Worm (Caenorhabditis elegans): Measurements from ENCODE around the gene znf-593.

znf-593 gene

ce11 chrIII:11938525-11938924 lies 20.0 kb upstream of the znf-593 start:
- TF ChIP-seq unc-62 (GFP tag; optimal IDR thresholded peaks at IDR 0.05 in 1 of 2) (peak in 1 of 2 experiments; percentile 91), unc-62 (tag; optimal IDR thresholded peaks at IDR 0.05) (no peak), aha-1 (tag) (peak; percentile 54), daf-16 (GFP tag; optimal IDR thresholded peaks at IDR 0.05) (no peak), daf-16 (tag; optimal IDR thresholded peaks at IDR 0.05) (no peak)

DNA sequence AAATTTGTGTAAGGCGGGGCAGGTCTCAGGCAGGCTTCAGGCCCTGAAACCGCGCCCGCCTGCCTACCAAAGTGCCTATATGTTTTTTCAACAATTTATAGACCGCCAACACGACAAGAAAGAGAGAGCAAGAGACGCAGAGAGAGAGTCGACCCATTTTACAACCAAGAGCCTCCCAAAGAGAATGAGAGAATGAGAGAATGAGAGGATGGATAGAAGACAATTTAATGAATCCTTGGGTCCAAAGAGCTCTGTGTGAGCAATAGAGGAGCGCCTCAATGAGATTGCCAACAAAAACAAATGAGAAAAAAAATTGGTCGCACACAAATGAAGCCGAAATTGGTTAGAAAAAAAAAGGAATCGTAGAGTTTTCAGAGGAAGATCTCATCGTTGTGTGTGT lies 19.4 kb upstream of the znf-593 start:
- TF ChIP-seq sdz-12 (GFP tag; optimal IDR thresholded peaks at IDR 0.05) (no peak), duxl-1 (tag; optimal IDR thresholded peaks at IDR 0.05; ENCODE audit: poor library complexity) (no peak), set-16 (GFP tag; IDR thresholded peaks at IDR 0.05) (no peak), Y5F2A.4 (GFP tag; optimal IDR thresholded peaks at IDR 0.05) (no peak), T26A8.4 (GFP tag; IDR thresholded peaks at IDR 0.05) (no peak), mxl-2 (GFP tag; conservative IDR thresholded peaks at IDR 0.05) (no peak), jun-1 (tag; optimal IDR thresholded peaks at IDR 0.05) (no peak), pqm-1 (tag; optimal IDR thresholded peaks at IDR 0.05) (no peak), nhr-42 (GFP tag; IDR thresholded peaks at IDR 0.05) (no peak), fos-1 (tag; optimal IDR thresholded peaks at IDR 0.05) (no peak), F49E8.2 (tag; optimal IDR thresholded peaks at IDR 0.05; ENCODE audit: borderline replicate concordance) (no peak), lin-1 (GFP tag; IDR thresholded peaks at IDR 0.05) (no peak), nhr-10 (tag; optimal IDR thresholded peaks at IDR 0.05) (no peak), saeg-2 (GFP tag; IDR thresholded peaks at IDR 0.05) (no peak), hif-1 (tag; optimal IDR thresholded peaks at IDR 0.05) (no peak), lim-7 (GFP tag; IDR thresholded peaks at IDR 0.05) (no peak), spr-3 (GFP tag; optimal IDR thresholded peaks at IDR 0.05) (no peak), F26F4.8 (GFP tag; conservative IDR thresholded peaks at IDR 0.05) (no peak)

DNA sequence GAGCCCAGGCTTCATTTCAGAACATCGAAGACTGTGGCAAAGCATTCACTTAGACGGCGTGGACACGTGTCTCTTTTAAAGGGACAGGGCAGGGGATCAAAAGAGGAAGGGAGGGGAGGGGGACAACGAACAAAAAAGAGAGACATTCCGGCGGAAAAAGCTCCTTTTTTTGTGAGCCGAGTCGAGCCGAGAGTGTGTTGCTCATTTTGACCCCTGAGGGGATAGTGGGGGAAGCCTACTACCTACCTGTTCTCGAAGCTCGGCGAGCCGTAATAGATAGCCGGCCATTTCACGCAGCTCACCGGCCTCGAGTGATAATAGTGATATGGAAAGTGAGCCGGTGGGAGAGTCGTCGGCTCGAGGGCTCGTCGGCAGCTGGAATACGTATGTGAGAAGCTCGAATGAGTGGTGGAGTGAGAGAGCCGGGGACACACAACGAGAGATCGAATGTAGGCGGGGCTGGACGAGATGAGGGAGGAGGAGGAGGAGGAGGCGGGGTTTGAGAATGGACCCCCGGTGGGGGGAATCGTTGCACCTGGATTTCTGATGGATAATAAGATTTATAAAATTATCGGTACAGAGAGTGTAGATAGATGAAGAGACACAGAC lies 18.3 kb upstream of the znf-593 start:
- peak; percentile 86 for TF ChIP-seq set-16 (GFP tag; IDR thresholded peaks at IDR 0.05)
- no peak for TF ChIP-seq Y75B8A.6 (GFP tag; IDR thresholded peaks at IDR 0.05)
- no peak for TF ChIP-seq mxl-2 (GFP tag; conservative IDR thresholded peaks at IDR 0.05)
- peak in 1 of 2 experiments; percentile 53 for TF ChIP-seq unc-62 (GFP tag; optimal IDR thresholded peaks at IDR 0.05 in 1 of 2)
- TF ChIP-seq unc-62 (tag; optimal IDR thresholded peaks at IDR 0.05), result no peak
- TF ChIP-seq nhr-41 (GFP tag; IDR thresholded peaks at IDR 0.05), result no peak

ce11 chrIII:11935948-11936280 lies 17.4 kb upstream of the znf-593 start:
- TF ChIP-seq mdt-29 (GFP tag; IDR thresholded peaks at IDR 0.05) (0 out of 2 replicates have a peak, but pooled peaks have one; percentile 7), F37D6.2 (tag; optimal IDR thresholded peaks at IDR 0.05) (peak; percentile 6), rbr-2 (tag; optimal IDR thresholded peaks at IDR 0.05) (peak; percentile 47), ctbp-1 (GFP tag; IDR thresholded peaks at IDR 0.05) (0 out of 2 replicates have a peak, but pooled peaks have one; percentile 21), dpl-1 (GFP tag; optimal IDR thresholded peaks at IDR 0.05) (peak; percentile 18), vab-7 (GFP tag; IDR thresholded peaks at IDR 0.05) (0 out of 2 replicates have a peak, but pooled peaks have one; percentile 33), hif-1 (tag; optimal IDR thresholded peaks at IDR 0.05) (peak in 1 of 2 experiments; percentile 14), lsy-2 (tag; optimal IDR thresholded peaks at IDR 0.05) (peak in 1 of 2 experiments; percentile 42), F44E2.7 (GFP tag; IDR thresholded peaks at IDR 0.05) (no peak), aha-1 (tag) (peak; percentile 96), ceh-82 (tag; optimal IDR thresholded peaks at IDR 0.05) (no peak), lin-39 (tag; optimal IDR thresholded peaks at IDR 0.05) (no peak), hmg-1.1 (GFP tag; IDR thresholded peaks at IDR 0.05) (peak; percentile 41; the same call in 1 of the 2 replicates), zfp-2 (tag; optimal IDR thresholded peaks at IDR 0.05) (peak; percentile 17), madf-9 (GFP tag; conservative IDR thresholded peaks at IDR 0.05) (no peak), set-16 (GFP tag; IDR thresholded peaks at IDR 0.05) (peak; percentile 50), zfp-3 (GFP tag; conservative IDR thresholded peaks at IDR 0.05) (no peak)
